Fruit fly (Drosophila melanogaster): ENCODE measurements around the gene Mur29B.
A peak's percentile ranks its signal among the peaks of the same experiment; 100 is the strongest.

Mur29B gene

DNA sequence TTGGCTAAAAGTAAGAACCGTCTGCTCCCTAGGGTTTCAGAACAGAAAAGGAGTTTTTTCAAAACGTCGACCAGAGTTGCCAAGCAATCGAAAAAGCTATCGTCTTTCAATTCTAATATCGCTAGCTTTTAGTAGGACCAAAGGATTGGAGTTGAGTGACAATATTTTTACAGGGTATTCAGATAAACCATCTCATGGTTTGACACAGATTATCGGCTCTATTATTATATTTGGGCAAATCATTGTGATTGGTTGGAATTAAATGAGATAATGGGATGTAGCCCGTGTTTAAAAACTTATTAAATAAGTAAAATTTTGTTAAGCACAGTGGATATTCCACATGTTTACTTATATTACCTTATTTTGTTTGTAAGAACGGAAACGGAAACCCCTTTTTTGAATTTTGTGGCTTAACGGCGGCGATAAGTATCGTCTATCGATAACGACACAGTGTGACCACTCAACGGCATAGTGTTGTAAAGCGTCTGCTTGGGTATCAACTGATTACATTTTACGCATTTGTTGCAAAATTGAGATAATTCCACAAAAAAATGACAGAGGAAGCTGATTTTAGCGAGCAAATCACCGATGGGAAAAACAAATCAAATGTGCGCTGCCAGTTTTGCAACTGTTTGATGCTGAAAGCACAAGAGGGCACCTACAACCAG, 32.0 kb upstream of the Mur29B start, which contains the start of the genes mtsh and strat (continued):
- TF ChIP-seq CG18011 (GFP tag; optimal IDR thresholded peaks at IDR 0.05) (no peak), bab2 (GFP tag; optimal IDR thresholded peaks at IDR 0.05) (peak; percentile 45), CG15514 (GFP tag; optimal IDR thresholded peaks at IDR 0.05) (peak; percentile 83), PHDP (tag; optimal IDR thresholded peaks at IDR 0.05) (peak; percentile 49), Hmx (GFP tag; optimal IDR thresholded peaks at IDR 0.05) (no peak), gsb (GFP tag; IDR thresholded peaks at IDR 0.05) (peak; percentile 33; the same call in 1 of the 2 replicates), Nf-YB (GFP tag; optimal IDR thresholded peaks at IDR 0.05) (no peak), lmd (GFP tag; IDR thresholded peaks at IDR 0.05) (no peak), cas (GFP tag; IDR thresholded peaks at IDR 0.05) (no peak), Deaf1 (tag; optimal IDR thresholded peaks at IDR 0.05) (no peak), CG14050 (GFP tag; IDR thresholded peaks at IDR 0.05) (no peak; the same call in 2 of the 3 replicates), Scr (GFP tag; IDR thresholded peaks at IDR 0.05; ENCODE audit: partially characterized antibody) (peak; percentile 62), C15 (GFP tag; IDR thresholded peaks at IDR 0.05) (no peak), CG18764 (GFP tag; optimal IDR thresholded peaks at IDR 0.05) (peak; percentile 62), Fer1 (GFP tag; optimal IDR thresholded peaks at IDR 0.05) (peak; percentile 86), CG12391 (tag; optimal IDR thresholded peaks at IDR 0.05) (peak; percentile 56), CG16863 (GFP tag; optimal IDR thresholded peaks at IDR 0.05) (peak; percentile 13), ERR (GFP tag; optimal IDR thresholded peaks at IDR 0.05) (peak; percentile 44), Hsf (GFP tag; optimal IDR thresholded peaks at IDR 0.05) (peak; percentile 49), CG12659 (GFP tag; optimal IDR thresholded peaks at IDR 0.05) (peak; percentile 55), CG9932 (GFP tag; IDR thresholded peaks at IDR 0.05) (no peak), lab (GFP tag; optimal IDR thresholded peaks at IDR 0.05) (peak; percentile 88), CG34422 (GFP tag; IDR thresholded peaks at IDR 0.05) (no peak; the same call in 2 of the 3 replicates), CG12236 (GFP tag; optimal IDR thresholded peaks at IDR 0.05) (peak; percentile 34), CG30020 (tag; optimal IDR thresholded peaks at IDR 0.05) (peak; percentile 18), Dll (GFP tag; IDR thresholded peaks at IDR 0.05; ENCODE audit: partially characterized antibody) (peak; percentile 64; the same call in 2 of the 4 replicates), Dip2 (GFP tag; IDR thresholded peaks at IDR 0.05) (no peak), Bteb2 (GFP tag; optimal IDR thresholded peaks at IDR 0.05) (no peak), CG17385 (GFP tag; optimal IDR thresholded peaks at IDR 0.05) (peak; percentile 47), HHEX (GFP tag; optimal IDR thresholded peaks at IDR 0.05) (peak; percentile 65), al (GFP tag; IDR thresholded peaks at IDR 0.05) (no peak), org-1 (GFP tag; optimal IDR thresholded peaks at IDR 0.05) (peak; percentile 8), Dek (tag; optimal IDR thresholded peaks at IDR 0.05) (peak; percentile 13), dati (GFP tag; IDR thresholded peaks at IDR 0.05) (0 out of 2 replicates have a peak, but pooled peaks have one; percentile 14), Poxn (GFP tag; IDR thresholded peaks at IDR 0.05) (no peak), eyg (GFP tag; optimal IDR thresholded peaks at IDR 0.05) (peak; percentile 49), Dfd (GFP tag; optimal IDR thresholded peaks at IDR 0.05) (no peak), slbo (GFP tag; IDR thresholded peaks at IDR 0.05) (peak; percentile 62), Lpt (GFP tag; optimal IDR thresholded peaks at IDR 0.05) (no peak), CG2678 (tag; optimal IDR thresholded peaks at IDR 0.05) (no peak), CG7357 (GFP tag; IDR thresholded peaks at IDR 0.05) (no peak), CG10959 (GFP tag; IDR thresholded peaks at IDR 0.05) (no peak), ase (GFP tag; IDR thresholded peaks at IDR 0.05) (peak; percentile 56; the same call in 2 of the 3 replicates), MESR4 (GFP tag; optimal IDR thresholded peaks at IDR 0.05) (peak; percentile 64), p53 (GFP tag; optimal IDR thresholded peaks at IDR 0.05) (peak; percentile 51), CG6654 (GFP tag; optimal IDR thresholded peaks at IDR 0.05) (no peak), CG31388 (GFP tag; optimal IDR thresholded peaks at IDR 0.05) (no peak), Sry-δ (GFP tag; optimal IDR thresholded peaks at IDR 0.05) (peak; percentile 62), CG6683 (GFP tag; optimal IDR thresholded peaks at IDR 0.05) (peak; percentile 57), CG2199 (GFP tag; IDR thresholded peaks at IDR 0.05) (no peak)
